Worm (Caenorhabditis elegans): ENCODE results near the gene coq-5.
A peak's percentile ranks its signal among the peaks of the same experiment; 100 is the strongest.

- TF ChIP-seq hmg-4 (GFP tag; optimal IDR thresholded peaks at IDR 0.05) (no peak), flt-1 (GFP tag; IDR thresholded peaks at IDR 0.05) (no peak), ama-1 (optimal IDR thresholded peaks at IDR 0.05) (no peak), tbx-11 (GFP tag; IDR thresholded peaks at IDR 0.05) (no peak), F13C5.2 (tag; optimal IDR thresholded peaks at IDR 0.05) (peak; percentile 10), hnd-1 (tag; optimal IDR thresholded peaks at IDR 0.05) (no peak), ets-7 (tag; optimal IDR thresholded peaks at IDR 0.05) (no peak)
These were observed 33.5 kb upstream of the coq-5 start, which contains the start of the genes ZK688.5 and fahd-1 for ce11 chrIII:7891573-7892306.
